Worm (Caenorhabditis elegans) whole organism, L4 larva: ENCODE results near the gene pcrg-1.

Source experiments
- D1046.2 ChIP-seq: fragments of 200-800 bp; sonication (Bioruptor generic); IDR thresholded peaks from 2 replicates; pipeline ENCODE4 v1.3.6; 2022; ENCODE audit warnings: missing genetic modification characterization, missing compliant biosample characterization
- F10B5.3 ChIP-seq: sonication (generic microtip); optimal IDR thresholded peaks from 2 replicates; lab custom pipeline; 2016; ENCODE audit warnings: mild to moderate bottlenecking, missing genetic modification characterization, missing compliant biosample characterization
- F44E2.7 ChIP-seq: fragments of 200-800 bp; sonication (Bioruptor generic); IDR thresholded peaks from 2 replicates; pipeline ENCODE4 v2.1.2; 2022; ENCODE audit warnings: missing genetic modification characterization, missing compliant biosample characterization
- F49E8.2 ChIP-seq: sonication (generic microtip); optimal IDR thresholded peaks from 2 replicates; lab custom pipeline; 2016; ENCODE audit warnings: missing compliant biosample characterization, mild to moderate bottlenecking, missing genetic modification characterization, borderline replicate concordance
- T20F7.1 ChIP-seq: fragments of 200-800 bp; sonication (Bioruptor generic); optimal IDR thresholded peaks from 2 replicates; lab custom pipeline; 2018; ENCODE audit warnings: mild to moderate bottlenecking, missing genetic modification characterization, missing compliant biosample characterization
- aha-1 ChIP-seq: fragments of 150-350 bp; peaks from one replicate; lab custom pipeline; 2014; ENCODE audit warnings: missing biosample characterization, missing genetic modification characterization
- aly-2 ChIP-seq: sonication (generic microtip); optimal IDR thresholded peaks from 2 replicates; lab custom pipeline; 2018; ENCODE audit warnings: missing biosample characterization, missing genetic modification characterization
- ama-1 ChIP-seq: fragments of 150-350 bp; optimal IDR thresholded peaks from 2 replicates; lab custom pipeline; 2014; ENCODE audit warnings: inconsistent platforms, mixed read lengths
- arid-1 ChIP-seq: fragments of 200-800 bp; sonication (Bioruptor generic); conservative IDR thresholded peaks from 2 replicates; pipeline ENCODE4 v1.3.6; 2022; ENCODE audit warnings: missing genetic modification reagents, missing genetic modification characterization, missing compliant biosample characterization
- ceh-20 ChIP-seq: fragments of 200-800 bp; sonication (Bioruptor generic); IDR thresholded peaks from 2 replicates; pipeline ENCODE4 v1.3.6; 2022; ENCODE audit warnings: missing genetic modification reagents, missing genetic modification characterization, missing compliant biosample characterization
- ceh-32 ChIP-seq: sonication (generic microtip); optimal IDR thresholded peaks from 2 replicates; lab custom pipeline; 2016; ENCODE audit warnings: mild to moderate bottlenecking, missing genetic modification characterization, missing compliant biosample characterization; ENCODE audit not compliant: poor library complexity
- ceh-44 ChIP-seq: fragments of 200-800 bp; sonication (Bioruptor generic); IDR thresholded peaks from 2 replicates; pipeline ENCODE4 v1.3.6; 2022; ENCODE audit warnings: missing genetic modification reagents, missing genetic modification characterization, missing compliant biosample characterization
- daf-12 ChIP-seq: fragments of 150-350 bp; optimal IDR thresholded peaks from 2 replicates; lab custom pipeline; 2014; ENCODE audit warnings: missing biosample characterization, missing genetic modification reagents, missing genetic modification characterization
- daf-16 ChIP-seq, 3 experiments: sonication (generic microtip); optimal IDR thresholded peaks; 2 replicates each; lab custom pipeline; 2016 to 2017; ENCODE audit warnings: missing genetic modification characterization in 3 of 3, missing genetic modification reagents in 3 of 3, mild to moderate bottlenecking in 2 of 3, missing compliant biosample characterization in 2 of 3, missing biosample characterization in 1 of 3, moderate library complexity in 1 of 3
- daf-19 ChIP-seq: fragments of 200-800 bp; sonication (Bioruptor generic); conservative IDR thresholded peaks from 2 replicates; pipeline ENCODE4 v1.3.6; 2022; ENCODE audit warnings: missing genetic modification characterization, missing compliant biosample characterization
- dmd-8 ChIP-seq: fragments of 200-800 bp; sonication (Bioruptor generic); IDR thresholded peaks from 2 replicates; pipeline ENCODE4 v1.3.6; 2022; ENCODE audit warnings: missing genetic modification characterization, missing compliant biosample characterization
- dve-1 ChIP-seq: sonication (generic microtip); optimal IDR thresholded peaks from 2 replicates; lab custom pipeline; 2017; ENCODE audit warnings: antibody characterized with exemption, mild to moderate bottlenecking, missing genetic modification characterization, missing compliant biosample characterization; ENCODE audit not compliant: insufficient read depth
- egl-43 ChIP-seq: fragments of 200-800 bp; sonication (Bioruptor generic); IDR thresholded peaks from 2 replicates; pipeline ENCODE4 v1.3.6; 2022; ENCODE audit warnings: missing genetic modification reagents, missing genetic modification characterization, missing compliant biosample characterization
- gei-8 ChIP-seq: fragments of 200-800 bp; sonication (Bioruptor generic); optimal IDR thresholded peaks from 2 replicates; lab custom pipeline; 2018; ENCODE audit warnings: mild to moderate bottlenecking, missing genetic modification characterization, missing compliant biosample characterization
- hif-1 ChIP-seq, 2 experiments: sonication (generic microtip); optimal IDR thresholded peaks; 2 replicates each; lab custom pipeline; 2016 to 2017; ENCODE audit warnings: missing compliant biosample characterization in 2 of 2, missing genetic modification characterization in 2 of 2, missing genetic modification reagents in 2 of 2, missing genotype in 2 of 2, mild to moderate bottlenecking in 1 of 2
- hlh-11 ChIP-seq: fragments of 200-800 bp; sonication (Bioruptor generic); optimal IDR thresholded peaks from 2 replicates; lab custom pipeline; 2018; ENCODE audit warnings: mild to moderate bottlenecking, missing genetic modification characterization, missing compliant biosample characterization
- hlh-30 ChIP-seq: sonication (generic microtip); optimal IDR thresholded peaks from 2 replicates; lab custom pipeline; 2017; ENCODE audit warnings: antibody characterized with exemption, mild to moderate bottlenecking, missing genetic modification characterization, missing compliant biosample characterization; ENCODE audit not compliant: insufficient read depth
- hmg-1.1 ChIP-seq: fragments of 200-800 bp; sonication (Bioruptor generic); IDR thresholded peaks from 2 replicates; pipeline ENCODE4 v1.3.6; 2022; ENCODE audit warnings: missing genetic modification reagents, missing genetic modification characterization, missing compliant biosample characterization
- lin-1 ChIP-seq: fragments of 200-800 bp; sonication (Bioruptor generic); IDR thresholded peaks from 2 replicates; pipeline ENCODE4 v1.3.6; 2022; ENCODE audit warnings: missing genetic modification reagents, missing genetic modification characterization, missing compliant biosample characterization
- lin-13 ChIP-seq: fragments of 150-350 bp; optimal IDR thresholded peaks from 2 replicates; lab custom pipeline; 2014; ENCODE audit warnings: missing biosample characterization, missing genetic modification reagents, missing genetic modification characterization
- lin-38 ChIP-seq: fragments of 200-800 bp; sonication (Bioruptor generic); IDR thresholded peaks from 2 replicates; pipeline ENCODE4 v1.3.6; 2022; ENCODE audit warnings: missing genetic modification reagents, missing genetic modification characterization, missing compliant biosample characterization
- lin-39 ChIP-seq: fragments of 150-350 bp; optimal IDR thresholded peaks from 2 replicates; lab custom pipeline; 2014; ENCODE audit warnings: missing biosample characterization, missing genetic modification reagents, missing genetic modification characterization
- lir-3 ChIP-seq: sonication (generic microtip); optimal IDR thresholded peaks from 2 replicates; lab custom pipeline; 2016; ENCODE audit warnings: mild to moderate bottlenecking, missing genetic modification characterization, missing compliant biosample characterization
- madf-9 ChIP-seq: fragments of 200-800 bp; sonication (Bioruptor generic); conservative IDR thresholded peaks from 2 replicates; pipeline ENCODE4 v1.3.6; 2022; ENCODE audit warnings: missing genetic modification reagents, missing genetic modification characterization, missing compliant biosample characterization
- mep-1 ChIP-seq: fragments of 150-350 bp; sonication (generic microtip); optimal IDR thresholded peaks from 3 replicates; lab custom pipeline; 2014; ENCODE audit warnings: missing biosample characterization, missing genetic modification characterization
- mxl-2 ChIP-seq: fragments of 200-800 bp; sonication (Bioruptor generic); conservative IDR thresholded peaks from 2 replicates; pipeline ENCODE4 v1.3.6; 2022; ENCODE audit warnings: missing genetic modification reagents, missing genetic modification characterization, missing compliant biosample characterization
- mxl-3 ChIP-seq: fragments of 200-800 bp; sonication (Bioruptor generic); optimal IDR thresholded peaks from 2 replicates; lab custom pipeline; 2018; ENCODE audit warnings: mild to moderate bottlenecking, missing genetic modification characterization, missing compliant biosample characterization
- nhr-102 ChIP-seq: sonication (generic microtip); optimal IDR thresholded peaks from 2 replicates; lab custom pipeline; 2016; ENCODE audit warnings: mild to moderate bottlenecking, missing genetic modification characterization, moderate library complexity, missing compliant biosample characterization
- nhr-111 ChIP-seq: fragments of 200-800 bp; sonication (Bioruptor generic); optimal IDR thresholded peaks from 2 replicates; lab custom pipeline; 2018; ENCODE audit warnings: mild to moderate bottlenecking, missing genetic modification characterization, missing compliant biosample characterization
- nhr-237 ChIP-seq: sonication (generic microtip); optimal IDR thresholded peaks from 2 replicates; lab custom pipeline; 2017; ENCODE audit warnings: missing biosample characterization, missing genetic modification characterization
- nhr-28 ChIP-seq: fragments of 150-350 bp; optimal IDR thresholded peaks from 2 replicates; lab custom pipeline; 2014; ENCODE audit warnings: missing biosample characterization, missing genetic modification characterization
- nhr-48 ChIP-seq: sonication (generic microtip); optimal IDR thresholded peaks from 2 replicates; lab custom pipeline; 2016; ENCODE audit warnings: mild to moderate bottlenecking, missing genetic modification characterization, missing compliant biosample characterization
- pqm-1 ChIP-seq: sonication (generic microtip); optimal IDR thresholded peaks from 2 replicates; lab custom pipeline; 2017; ENCODE audit warnings: missing biosample characterization, missing genetic modification characterization
- set-16 ChIP-seq: fragments of 200-800 bp; sonication (Bioruptor generic); IDR thresholded peaks from 2 replicates; pipeline ENCODE4 v1.3.6; 2022; ENCODE audit warnings: missing genetic modification reagents, missing genetic modification characterization, missing compliant biosample characterization
- spr-3 ChIP-seq: fragments of 200-800 bp; sonication (Bioruptor generic); optimal IDR thresholded peaks from 2 replicates; lab custom pipeline; 2018; ENCODE audit warnings: mild to moderate bottlenecking, missing genetic modification characterization, missing compliant biosample characterization
- tag-97 ChIP-seq: fragments of 200-800 bp; sonication (Bioruptor generic); IDR thresholded peaks from 2 replicates; pipeline ENCODE4 v1.3.6; 2022; ENCODE audit warnings: missing genetic modification characterization, missing compliant biosample characterization
- tra-1 ChIP-seq: fragments of 200-800 bp; sonication (Bioruptor generic); IDR thresholded peaks from 2 replicates; pipeline ENCODE4 v1.3.6; 2022; ENCODE audit warnings: missing genetic modification reagents, missing genetic modification characterization, missing compliant biosample characterization
- unc-130 ChIP-seq: sonication (generic microtip); optimal IDR thresholded peaks from 2 replicates; lab custom pipeline; 2016; ENCODE audit warnings: missing genetic modification reagents, missing genetic modification characterization, missing compliant biosample characterization
- zfp-3 ChIP-seq: fragments of 200-800 bp; sonication (Bioruptor generic); conservative IDR thresholded peaks from 2 replicates; pipeline ENCODE4 v1.3.6; 2022; ENCODE audit warnings: missing genetic modification reagents, missing genetic modification characterization, missing compliant biosample characterization
- ztf-11 ChIP-seq: fragments of 150-350 bp; optimal IDR thresholded peaks from 2 replicates; lab custom pipeline; 2014; ENCODE audit warnings: missing biosample characterization, missing genetic modification characterization
- ztf-7 ChIP-seq: fragments of 150-350 bp; optimal IDR thresholded peaks from 2 replicates; lab custom pipeline; 2014; ENCODE audit warnings: missing biosample characterization, missing genetic modification characterization

The pcrg-1 gene

DNA sequence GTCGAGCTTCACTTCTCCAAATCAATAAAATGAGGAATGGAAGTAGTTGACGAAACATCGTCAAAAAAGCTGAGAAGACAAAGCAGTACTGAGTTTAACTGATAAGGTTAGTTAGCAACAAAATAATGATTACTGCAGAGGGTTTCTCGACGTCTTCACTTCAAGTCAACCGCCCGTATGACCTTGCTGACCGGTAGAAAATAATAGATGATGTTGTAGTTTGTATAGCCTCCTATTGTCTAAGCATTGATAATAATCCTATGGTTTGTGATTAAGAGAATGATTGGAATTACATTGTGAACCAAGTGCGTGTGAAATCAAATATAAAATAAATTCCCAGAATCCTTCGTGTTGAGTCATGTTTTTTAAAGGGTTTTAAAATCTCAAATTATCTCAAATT is 1.0 kb upstream of the pcrg-1 start, which contains the start of gene E04F6.6:
TSS of gene E04F6.6 (minus strand) at position 258 of the 400 bp plus-strand sequence.
- TF ChIP-seq arid-1 (GFP tag; lab: Robert Waterston, UW) (no peak), nhr-237 (tag; lab: Kevin White, UChicago) (no peak), nhr-48 (tag; lab: Kevin White, UChicago) (no peak), ceh-44 (GFP tag; lab: Robert Waterston, UW) (no peak), zfp-3 (no peak), nhr-28 (tag; lab: Kevin White, UChicago) (peak; percentile 87), gei-8 (GFP tag; lab: Kevin White, UChicago) (no peak), tag-97 (GFP tag; lab: Robert Waterston, UW) (no peak), aha-1 (peak; percentile 30), ztf-11 (tag; lab: Kevin White, UChicago) (no peak), mxl-2 (GFP tag; lab: Robert Waterston, UW) (no peak), egl-43 (GFP tag; lab: Robert Waterston, UW) (no peak), lin-13 (GFP tag; lab: Kevin White, UChicago) (no peak), F10B5.3 (tag; lab: Kevin White, UChicago) (no peak), lir-3 (no peak), ceh-20 (GFP tag; lab: Robert Waterston, UW) (no peak), daf-19 (GFP tag; lab: Robert Waterston, UW) (no peak)

DNA sequence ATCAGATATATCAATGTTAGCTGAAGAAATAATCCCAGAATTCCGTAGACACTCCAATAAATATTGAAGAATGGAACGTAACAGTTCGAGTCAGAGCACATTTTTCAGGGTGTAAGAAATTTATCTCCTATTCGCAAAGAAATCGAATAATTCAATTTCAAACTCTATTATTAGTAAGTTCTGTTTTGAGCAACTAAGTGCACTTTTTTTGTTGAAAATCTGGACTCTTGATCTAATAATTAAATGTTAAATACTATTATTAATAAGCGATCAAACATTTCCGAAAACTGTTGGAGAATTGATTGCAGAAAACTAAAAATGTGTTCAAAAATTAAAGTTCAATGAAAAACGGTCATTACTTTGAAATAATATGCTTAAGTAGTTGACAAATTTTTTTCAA is 2.8 kb downstream of the pcrg-1 start, which contains the start of gene srd-56:
TSS of gene srd-56 (minus strand) at position 101 of the 400 bp plus-strand sequence.
- no peak for TF ChIP-seq set-16
- TF ChIP-seq nhr-28 (tag; lab: Kevin White, UChicago), result no peak
- TF ChIP-seq pqm-1 (tag; lab: Kevin White, UChicago), result no peak
- TF ChIP-seq dmd-8 (GFP tag; lab: Robert Waterston, UW), result no peak
- no peak for TF ChIP-seq madf-9 (GFP tag; lab: Robert Waterston, UW)
- no peak for TF ChIP-seq mxl-3 (GFP tag; lab: Kevin White, UChicago)
- TF ChIP-seq mep-1, result no peak
- no peak for TF ChIP-seq hlh-30 (tag; lab: Kevin White, UChicago)
- TF ChIP-seq dve-1 (tag; lab: Kevin White, UChicago), result no peak
- no peak for TF ChIP-seq gei-8 (GFP tag; lab: Kevin White, UChicago)
- TF ChIP-seq F44E2.7 (GFP tag; lab: Robert Waterston, UW), result no peak
- TF ChIP-seq daf-16 (GFP tag; optimal IDR thresholded peaks at IDR 0.05; lab: Kevin White, UChicago), result no peak
- TF ChIP-seq daf-16 (tag; optimal IDR thresholded peaks at IDR 0.05; lab: Kevin White, UChicago), result no peak
- no peak for TF ChIP-seq D1046.2
- TF ChIP-seq lin-39, result no peak
- no peak for TF ChIP-seq ztf-7 (tag; lab: Kevin White, UChicago)
- TF ChIP-seq nhr-111 (GFP tag; lab: Kevin White, UChicago), result no peak
- TF ChIP-seq lin-1, result no peak

DNA sequence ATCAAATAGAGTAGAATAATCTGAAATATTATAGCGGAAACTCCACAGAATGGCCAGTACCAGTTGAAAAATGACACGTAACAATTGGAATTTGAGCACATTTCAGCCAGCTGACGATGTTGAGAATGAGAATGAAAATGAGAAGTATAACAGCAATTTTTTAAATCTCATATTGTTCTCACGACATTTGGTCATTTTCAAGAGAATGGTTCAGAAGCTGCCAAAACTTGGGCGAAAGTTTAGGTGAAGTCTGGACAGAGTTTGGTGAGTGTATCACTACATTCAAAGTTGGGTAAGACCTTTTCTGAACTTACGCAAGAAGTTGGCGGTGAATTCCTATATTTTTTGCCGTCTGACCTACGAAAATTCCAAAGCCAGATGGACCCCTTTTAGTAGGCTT is 4.6 kb downstream of the pcrg-1 start, which contains the start of gene srd-58:
TSS of gene srd-58 (minus strand) at position 101 of the 400 bp plus-strand sequence.
- TF ChIP-seq T20F7.1, result no peak
- TF ChIP-seq spr-3 (GFP tag; lab: Kevin White, UChicago), result no peak
- TF ChIP-seq hmg-1.1, result no peak
- TF ChIP-seq lin-38 (GFP tag; lab: Robert Waterston, UW), result no peak
- TF ChIP-seq unc-130 (GFP tag; lab: Kevin White, UChicago), result no peak
- TF ChIP-seq lin-39, result no peak
- no peak for TF ChIP-seq ztf-7 (tag; lab: Kevin White, UChicago)
- no peak for TF ChIP-seq lir-3
- TF ChIP-seq hlh-11, result no peak
- no peak for TF ChIP-seq hif-1 (tag; optimal IDR thresholded peaks at IDR 0.05; lab: Kevin White, UChicago)
- no peak for TF ChIP-seq aly-2
- TF ChIP-seq egl-43 (GFP tag; lab: Robert Waterston, UW), result no peak
- TF ChIP-seq nhr-102 (tag; lab: Kevin White, UChicago), result no peak
- TF ChIP-seq ceh-32 (tag; lab: Kevin White, UChicago), result no peak
- no peak for TF ChIP-seq ama-1 (lab: Kevin White, UChicago)
- TF ChIP-seq F49E8.2 (tag; lab: Kevin White, UChicago), result no peak
- no peak for TF ChIP-seq tra-1 (GFP tag; lab: Robert Waterston, UW)
- TF ChIP-seq daf-12, result no peak
